Worm (Caenorhabditis elegans) whole organism, L2 larva: Measurements from ENCODE around the gene cri-3.

ENCODE experiments used
- F13H6.1 ChIP-seq: sonication (generic microtip); optimal IDR thresholded peaks from 2 replicates; lab custom pipeline; 2016; ENCODE audit warnings: missing genetic modification characterization, missing compliant biosample characterization
- ZK546.5 ChIP-seq: sonication (generic microtip); optimal IDR thresholded peaks from 2 replicates; lab custom pipeline; 2017; ENCODE audit warnings: missing biosample characterization, missing genetic modification characterization
- ama-1 ChIP-seq: fragments of 150-350 bp; optimal IDR thresholded peaks from 2 replicates; lab custom pipeline; 2018; ENCODE audit warnings: inconsistent platforms
- dmd-4 ChIP-seq: sonication (generic microtip); optimal IDR thresholded peaks from 2 replicates; lab custom pipeline; 2017; ENCODE audit warnings: missing biosample characterization, missing genetic modification characterization
- lin-13 ChIP-seq: fragments of 150-350 bp; optimal IDR thresholded peaks from 2 replicates; lab custom pipeline; 2014; ENCODE audit warnings: missing biosample characterization, missing genetic modification reagents, missing genetic modification characterization
- lin-39 ChIP-seq: fragments of 150-350 bp; optimal IDR thresholded peaks from 2 replicates; lab custom pipeline; 2014; ENCODE audit warnings: missing biosample characterization, missing genetic modification reagents, missing genetic modification characterization
- nhr-12 ChIP-seq: fragments of 150-350 bp; optimal IDR thresholded peaks from 2 replicates; lab custom pipeline; 2014; ENCODE audit warnings: missing biosample characterization, missing genetic modification characterization
- nhr-237 ChIP-seq: fragments of 150-350 bp; optimal IDR thresholded peaks from 2 replicates; lab custom pipeline; 2014; ENCODE audit warnings: missing biosample characterization, missing genetic modification characterization
- nhr-6 ChIP-seq: fragments of 150-350 bp; optimal IDR thresholded peaks from 2 replicates; lab custom pipeline; 2014; ENCODE audit warnings: missing biosample characterization, missing genetic modification characterization
- ztf-4 ChIP-seq: fragments of 150-350 bp; optimal IDR thresholded peaks from 2 replicates; lab custom pipeline; 2014; ENCODE audit warnings: missing biosample characterization, missing genetic modification characterization

ce11 chrIII:3390144-3390543, 6.0 kb upstream of the cri-3 start:
- TF ChIP-seq F13H6.1 (no peak), nhr-12 (tag; lab: Kevin White, UChicago) (no peak), ZK546.5 (tag; lab: Kevin White, UChicago) (no peak), lin-13 (no peak), dmd-4 (tag; lab: Kevin White, UChicago) (no peak), ama-1 (no peak), nhr-6 (no peak), lin-39 (no peak), nhr-237 (tag; lab: Kevin White, UChicago) (no peak), ztf-4 (no peak)
